Fruit fly (Drosophila melanogaster): ENCODE results near the gene CG5790.

dm6 chr2L:18294421-18294890 lies at the start of gene CG5790:
- no peak for TF ChIP-seq ttk (optimal IDR thresholded peaks at IDR 0.05)
- no peak for TF ChIP-seq insv (optimal IDR thresholded peaks at IDR 0.05)
- TF ChIP-seq h (optimal IDR thresholded peaks at IDR 0.05): no peak
- no peak for TF ChIP-seq psq (optimal IDR thresholded peaks at IDR 0.05)
- TF ChIP-seq Sin3A (optimal IDR thresholded peaks at IDR 0.05): no peak
